Worm (Caenorhabditis elegans) whole organism, L1 larva: ENCODE data around the gene str-206.

Experiments
- C16A3.4 ChIP-seq: fragments of 150-350 bp; optimal IDR thresholded peaks from 2 replicates; lab custom pipeline; 2014; ENCODE audit warnings: missing biosample characterization, missing genetic modification characterization
- aha-1 ChIP-seq: fragments of 150-350 bp; optimal IDR thresholded peaks from 2 replicates; lab custom pipeline; 2014; ENCODE audit warnings: missing biosample characterization, missing genetic modification characterization
- aly-2 ChIP-seq: fragments of 150-350 bp; optimal IDR thresholded peaks from 2 replicates; lab custom pipeline; 2014; ENCODE audit warnings: missing biosample characterization, missing genetic modification characterization
- blmp-1 ChIP-seq: fragments of 150-350 bp; optimal IDR thresholded peaks from 2 replicates; lab custom pipeline; 2014; ENCODE audit warnings: missing biosample characterization, missing genetic modification characterization
- ceh-82 ChIP-seq, 3 experiments: fragments of 150-350 bp in 1 of 3; sonication (generic microtip) in 2 of 3; optimal IDR thresholded peaks; 2 replicates each; lab custom pipeline; 2014 to 2017; ENCODE audit warnings: missing biosample characterization in 3 of 3, missing genetic modification characterization in 3 of 3
- ceh-88 ChIP-seq: fragments of 200-800 bp; sonication (Bioruptor generic); IDR thresholded peaks from 2 replicates; pipeline ENCODE4 v1.3.6; 2022; ENCODE audit warnings: missing genetic modification characterization, missing compliant biosample characterization
- dpl-1 ChIP-seq, 3 experiments: fragments of 150-350 bp in 2 of 3; sonication (generic microtip) in 1 of 3; optimal IDR thresholded peaks; 2 replicates each; lab custom pipeline; 2014 to 2017; ENCODE audit warnings: missing biosample characterization in 3 of 3, missing genetic modification characterization in 3 of 3, missing genetic modification reagents in 3 of 3
- efl-1 ChIP-seq, 4 experiments: fragments of 150-350 bp; optimal IDR thresholded peaks in 3 of 4; peaks in 1 of 4; 1 replicate in 1 of 4; 2 replicates in 3 of 4; lab custom pipeline; 2014; ENCODE audit warnings: missing biosample characterization in 2 of 4, missing genetic modification characterization in 2 of 4, missing genetic modification reagents in 2 of 4
- egl-27 ChIP-seq, 2 experiments: fragments of 150-350 bp in 1 of 2; sonication (generic microtip); optimal IDR thresholded peaks; 3 replicates each; lab custom pipeline; 2017 to 2018; ENCODE audit warnings: missing biosample characterization in 2 of 2, missing genetic modification characterization in 2 of 2, missing genetic modification reagents in 2 of 2
- elt-2 ChIP-seq: sonication (generic microtip); optimal IDR thresholded peaks from 2 replicates; lab custom pipeline; 2016; ENCODE audit warnings: missing genetic modification characterization, mild to moderate bottlenecking, inconsistent platforms, missing compliant biosample characterization, missing genetic modification reagents
- elt-3 ChIP-seq, 6 experiments: fragments of 150-350 bp in 1 of 6; sonication (generic microtip); optimal IDR thresholded peaks; 2 replicates each; lab custom pipeline; 2017 to 2018; ENCODE audit warnings: missing biosample characterization in 6 of 6, missing genetic modification characterization in 6 of 6, inconsistent platforms in 1 of 6
- fkh-4 ChIP-seq: sonication (generic microtip); optimal IDR thresholded peaks from 2 replicates; lab custom pipeline; 2016; ENCODE audit warnings: missing compliant biosample characterization, missing genetic modification characterization, borderline replicate concordance
- fos-1 ChIP-seq: fragments of 150-350 bp; optimal IDR thresholded peaks from 2 replicates; lab custom pipeline; 2014; ENCODE audit warnings: missing biosample characterization, missing genetic modification characterization
- grh-1 ChIP-seq: fragments of 200-800 bp; sonication (Bioruptor generic); IDR thresholded peaks from 2 replicates; pipeline ENCODE4 v1.3.6; 2022; ENCODE audit warnings: missing genetic modification reagents, missing genetic modification characterization, missing compliant biosample characterization
- hlh-4 ChIP-seq: sonication (generic microtip); optimal IDR thresholded peaks from 2 replicates; lab custom pipeline; 2016; ENCODE audit warnings: mild to moderate bottlenecking, missing genetic modification characterization, missing compliant biosample characterization
- hpl-2 ChIP-seq: fragments of 150-350 bp; optimal IDR thresholded peaks from 2 replicates; lab custom pipeline; 2014; ENCODE audit warnings: missing biosample characterization, missing genetic modification reagents, missing genetic modification characterization
- isw-1 ChIP-seq: fragments of 200-800 bp; sonication (Bioruptor generic); IDR thresholded peaks from 2 replicates; pipeline ENCODE4 v1.3.6; 2022; ENCODE audit warnings: missing genetic modification characterization, missing compliant biosample characterization
- jun-1 ChIP-seq: fragments of 150-350 bp; optimal IDR thresholded peaks from 2 replicates; lab custom pipeline; 2014; ENCODE audit warnings: missing biosample characterization, missing genetic modification reagents, missing genetic modification characterization
- lin-13 ChIP-seq: fragments of 150-350 bp; optimal IDR thresholded peaks from 2 replicates; lab custom pipeline; 2014; ENCODE audit warnings: missing biosample characterization, missing genetic modification reagents, missing genetic modification characterization
- lin-14 ChIP-seq: fragments of 200-800 bp; sonication (Bioruptor generic); optimal IDR thresholded peaks from 2 replicates; lab custom pipeline; 2018; ENCODE audit warnings: mild to moderate bottlenecking, missing genetic modification characterization, moderate library complexity, missing compliant biosample characterization
- lin-35 ChIP-seq, 2 experiments: fragments of 150-350 bp; optimal IDR thresholded peaks; 2 replicates each; lab custom pipeline; 2014; ENCODE audit warnings: missing biosample characterization in 2 of 2, missing genetic modification characterization in 2 of 2, missing genetic modification reagents in 2 of 2
- lir-3 ChIP-seq: sonication (generic microtip); optimal IDR thresholded peaks from 2 replicates; lab custom pipeline; 2016; ENCODE audit warnings: mild to moderate bottlenecking, missing genetic modification characterization, moderate library complexity, missing compliant biosample characterization; ENCODE audit not compliant: poor library complexity
- mdl-1 ChIP-seq, 2 experiments: fragments of 150-350 bp; optimal IDR thresholded peaks; 2 replicates each; lab custom pipeline; 2014 to 2017; ENCODE audit warnings: missing biosample characterization in 2 of 2, missing genetic modification characterization in 2 of 2, inconsistent platforms in 1 of 2
- mep-1 ChIP-seq: fragments of 150-350 bp; optimal IDR thresholded peaks from 2 replicates; lab custom pipeline; 2014; ENCODE audit warnings: missing biosample characterization, missing genetic modification characterization
- nhr-11 ChIP-seq: fragments of 150-350 bp; optimal IDR thresholded peaks from 2 replicates; lab custom pipeline; 2014; ENCODE audit warnings: missing biosample characterization, missing genetic modification characterization
- nhr-12 ChIP-seq: sonication (generic microtip); optimal IDR thresholded peaks from 2 replicates; lab custom pipeline; 2017; ENCODE audit warnings: missing biosample characterization, missing genetic modification characterization
- nhr-20 ChIP-seq: sonication (generic microtip); optimal IDR thresholded peaks from 2 replicates; lab custom pipeline; 2016; ENCODE audit warnings: mild to moderate bottlenecking, missing genetic modification characterization, missing compliant biosample characterization
- nhr-237 ChIP-seq: fragments of 150-350 bp; optimal IDR thresholded peaks from 2 replicates; lab custom pipeline; 2014; ENCODE audit warnings: missing biosample characterization, missing genetic modification characterization
- nhr-28 ChIP-seq: fragments of 150-350 bp; optimal IDR thresholded peaks from 2 replicates; lab custom pipeline; 2014; ENCODE audit warnings: missing biosample characterization, missing genetic modification characterization
- nhr-47 ChIP-seq: sonication (generic microtip); optimal IDR thresholded peaks from 2 replicates; lab custom pipeline; 2016; ENCODE audit warnings: mild to moderate bottlenecking, missing genetic modification characterization, moderate library complexity, missing compliant biosample characterization
- nhr-76 ChIP-seq: sonication (generic microtip); optimal IDR thresholded peaks from 2 replicates; lab custom pipeline; 2017; ENCODE audit warnings: missing biosample characterization, missing genetic modification characterization
- nhr-77 ChIP-seq: fragments of 150-350 bp; optimal IDR thresholded peaks from 2 replicates; lab custom pipeline; 2014; ENCODE audit warnings: missing biosample characterization, missing genetic modification characterization
- nhr-84 ChIP-seq: sonication (generic microtip); optimal IDR thresholded peaks from 2 replicates; lab custom pipeline; 2017; ENCODE audit warnings: missing biosample characterization, missing genetic modification characterization
- nhr-85 ChIP-seq: sonication (generic microtip); peaks from one replicate; lab custom pipeline; 2016; ENCODE audit warnings: missing genetic modification characterization, inconsistent platforms, missing compliant biosample characterization
- nhr-90 ChIP-seq: sonication (generic microtip); optimal IDR thresholded peaks from 2 replicates; lab custom pipeline; 2016; ENCODE audit warnings: mild to moderate bottlenecking, missing genetic modification characterization, missing compliant biosample characterization; ENCODE audit not compliant: poor library complexity
- pax-3 ChIP-seq: fragments of 200-800 bp; sonication (Bioruptor generic); optimal IDR thresholded peaks from 2 replicates; lab custom pipeline; 2018; ENCODE audit warnings: mild to moderate bottlenecking, missing genetic modification characterization, moderate library complexity, missing compliant biosample characterization
- pqm-1 ChIP-seq: sonication (generic microtip); optimal IDR thresholded peaks from 3 replicates; lab custom pipeline; 2017; ENCODE audit warnings: missing biosample characterization, missing genetic modification characterization
- rnt-1 ChIP-seq: sonication (generic microtip); optimal IDR thresholded peaks from 2 replicates; lab custom pipeline; 2016; ENCODE audit warnings: mild to moderate bottlenecking, missing genetic modification characterization, moderate library complexity, missing compliant biosample characterization
- skn-1 ChIP-seq: fragments of 150-350 bp; optimal IDR thresholded peaks from 2 replicates; lab custom pipeline; 2014; ENCODE audit warnings: missing biosample characterization, missing genetic modification characterization
- snu-23 ChIP-seq: sonication (generic microtip); optimal IDR thresholded peaks from 2 replicates; lab custom pipeline; 2016; ENCODE audit warnings: missing genetic modification characterization, missing compliant biosample characterization
- sox-4 ChIP-seq: sonication (generic microtip); optimal IDR thresholded peaks from 2 replicates; lab custom pipeline; 2016; ENCODE audit warnings: missing genetic modification characterization, missing compliant biosample characterization
- sptf-1 ChIP-seq: fragments of 150-350 bp; optimal IDR thresholded peaks from 2 replicates; lab custom pipeline; 2014; ENCODE audit warnings: missing biosample characterization, missing genetic modification characterization
- swsn-7 ChIP-seq: sonication (generic microtip); optimal IDR thresholded peaks from 2 replicates; lab custom pipeline; 2016; ENCODE audit warnings: missing genetic modification characterization, missing compliant biosample characterization
- tlp-1 ChIP-seq: fragments of 150-350 bp; optimal IDR thresholded peaks from 2 replicates; lab custom pipeline; 2014; ENCODE audit warnings: missing biosample characterization, missing genetic modification characterization
- unc-130 ChIP-seq: fragments of 150-350 bp; optimal IDR thresholded peaks from 2 replicates; lab custom pipeline; 2017; ENCODE audit warnings: missing biosample characterization, missing genetic modification characterization, inconsistent platforms
- unc-86 ChIP-seq: sonication (generic microtip); optimal IDR thresholded peaks from 2 replicates; lab custom pipeline; 2016; ENCODE audit warnings: missing genetic modification characterization, missing compliant biosample characterization
- vab-15 ChIP-seq: sonication (generic microtip); optimal IDR thresholded peaks from 2 replicates; lab custom pipeline; 2017; ENCODE audit warnings: missing genotype, mild to moderate bottlenecking, missing genetic modification characterization, missing compliant biosample characterization
- xbp-1 ChIP-seq: sonication (generic microtip); optimal IDR thresholded peaks from 2 replicates; lab custom pipeline; 2016; ENCODE audit warnings: missing genetic modification characterization, missing compliant biosample characterization
- zag-1 ChIP-seq: fragments of 150-350 bp; optimal IDR thresholded peaks from 2 replicates; lab custom pipeline; 2014; ENCODE audit warnings: missing biosample characterization, missing genetic modification characterization
- ztf-11 ChIP-seq, 2 experiments: sonication (generic microtip); optimal IDR thresholded peaks; 2 replicates each; lab custom pipeline; 2016 to 2017; ENCODE audit warnings: missing genetic modification characterization in 2 of 2, missing biosample characterization in 1 of 2, missing compliant biosample characterization in 1 of 2
- ztf-4 ChIP-seq: fragments of 150-350 bp; optimal IDR thresholded peaks from 2 replicates; lab custom pipeline; 2014; ENCODE audit warnings: missing biosample characterization, missing genetic modification characterization

The str-206 gene

DNA sequence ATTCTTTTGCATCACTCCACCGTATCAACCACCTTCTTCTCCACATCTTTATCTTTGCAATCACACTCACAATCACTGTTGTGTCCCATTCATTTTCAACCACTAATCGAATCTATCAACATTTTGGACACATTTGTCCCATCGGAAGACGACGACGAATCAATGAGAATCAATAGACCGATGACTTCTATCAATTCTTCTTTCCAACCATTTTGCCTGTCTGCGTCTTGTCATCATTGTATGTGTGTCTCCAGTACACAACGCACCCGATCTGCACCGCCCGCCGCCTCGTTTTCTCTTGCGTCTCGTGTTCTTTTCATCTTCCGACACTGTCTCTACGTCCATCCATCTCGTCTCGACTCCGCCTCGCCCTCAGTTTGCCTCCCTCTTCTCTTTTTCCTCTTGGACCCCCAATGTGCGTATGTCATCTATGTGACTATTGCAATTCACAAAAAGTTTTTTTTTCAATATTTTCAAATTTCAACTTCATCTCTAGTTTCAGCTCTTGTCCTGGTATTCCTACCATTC, 28.6 kb downstream of the str-206 start, which contains the start of gene dmd-7 (continued):
- TF ChIP-seq nhr-28 (tag; lab: Kevin White, UChicago) = no peak

DNA sequence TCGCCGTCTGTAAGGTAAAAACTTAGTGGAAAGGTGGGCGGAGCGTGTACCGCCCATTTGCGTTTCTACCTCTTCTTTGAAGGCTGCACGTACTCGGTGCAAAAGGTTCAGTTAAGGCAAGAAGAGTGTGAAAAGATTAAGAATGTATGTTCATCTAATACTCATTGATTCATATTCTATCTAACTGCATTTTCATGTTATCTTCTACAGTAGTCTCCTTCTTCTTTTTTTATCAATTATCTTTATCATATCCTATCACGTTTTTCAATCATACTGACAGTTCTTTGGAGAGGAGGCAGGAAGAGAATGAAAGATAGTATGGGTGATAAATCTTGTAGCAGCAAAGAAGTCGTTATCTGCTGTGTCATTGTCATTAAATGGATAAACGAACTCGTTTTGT, 29.5 kb downstream of the str-206 start:
- TF ChIP-seq fos-1 (tag; lab: Kevin White, UChicago) = no peak
- peak; percentile 40 for TF ChIP-seq sox-4
- TF ChIP-seq aha-1 = peak; percentile 43
- no peak for TF ChIP-seq dpl-1 (GFP tag; optimal IDR thresholded peaks at IDR 0.05; lab: Kevin White, UChicago)
- TF ChIP-seq nhr-77 = no peak
- peak; percentile 65 for TF ChIP-seq blmp-1
- TF ChIP-seq C16A3.4 = peak; percentile 34
- TF ChIP-seq rnt-1 (tag; lab: Kevin White, UChicago) = no peak
- TF ChIP-seq nhr-90 (tag; lab: Kevin White, UChicago) = peak; percentile 75
- TF ChIP-seq nhr-11 = no peak
- TF ChIP-seq nhr-76 (tag; lab: Kevin White, UChicago) = no peak
- TF ChIP-seq xbp-1 (tag; lab: Kevin White, UChicago) = no peak
- TF ChIP-seq lin-35 (GFP tag; optimal IDR thresholded peaks at IDR 0.05; lab: Kevin White, UChicago) = peak in 1 of 2 experiments; percentile 70
- TF ChIP-seq skn-1 (tag; lab: Kevin White, UChicago) = no peak
- peak; percentile 98 for TF ChIP-seq nhr-85
- no peak for TF ChIP-seq nhr-84
- peak; percentile 36 for TF ChIP-seq mep-1 (tag; lab: Kevin White, UChicago)
- TF ChIP-seq fkh-4 (tag; lab: Kevin White, UChicago) = no peak
- no peak for TF ChIP-seq swsn-7 (tag; lab: Kevin White, UChicago)
- no peak for TF ChIP-seq isw-1 (GFP tag; lab: Robert Waterston, UW)
- peak; percentile 78 for TF ChIP-seq lin-14 (GFP tag; lab: Kevin White, UChicago)
- TF ChIP-seq sptf-1 (tag; lab: Kevin White, UChicago) = no peak
- peak; percentile 47; the same call in 1 of the 2 replicates for TF ChIP-seq grh-1 (GFP tag; lab: Robert Waterston, UW)
- TF ChIP-seq lin-13 (GFP tag; lab: Kevin White, UChicago) = peak; percentile 2
- no peak for TF ChIP-seq ztf-11 (tag; optimal IDR thresholded peaks at IDR 0.05; lab: Kevin White, UChicago)
- no peak for TF ChIP-seq aly-2 (tag; lab: Kevin White, UChicago)
- TF ChIP-seq vab-15 (tag; lab: Kevin White, UChicago) = no peak
- peak; percentile 59 for TF ChIP-seq snu-23 (GFP tag; lab: Kevin White, UChicago)
- TF ChIP-seq nhr-237 (tag; lab: Kevin White, UChicago) = no peak
- TF ChIP-seq ceh-82 (tag; optimal IDR thresholded peaks at IDR 0.05; lab: Kevin White, UChicago) = no peak
- TF ChIP-seq unc-130 (tag; lab: Kevin White, UChicago) = peak; percentile 64
- TF ChIP-seq elt-2 (tag; lab: Kevin White, UChicago) = peak; percentile 74
- no peak for TF ChIP-seq hpl-2
- TF ChIP-seq elt-3 (tag; optimal IDR thresholded peaks at IDR 0.05; lab: Kevin White, UChicago) = peak; percentile 1 to 97 (median 86)
- TF ChIP-seq nhr-28 (tag; lab: Kevin White, UChicago) = no peak
- peak in 1 of 2 experiments; percentile 44 for TF ChIP-seq mdl-1 (tag; optimal IDR thresholded peaks at IDR 0.05; lab: Kevin White, UChicago)
- TF ChIP-seq efl-1 (optimal IDR thresholded peaks at IDR 0.05; lab: Kevin White, UChicago) = peak in 1 of 2 experiments; percentile 7
- TF ChIP-seq efl-1 (GFP tag; optimal IDR thresholded peaks at IDR 0.05 in 1 of 2; lab: Kevin White, UChicago) = no peak
- no peak for TF ChIP-seq hlh-4 (tag; lab: Kevin White, UChicago)
- no peak for TF ChIP-seq zag-1
- no peak for TF ChIP-seq ztf-4 (tag; lab: Kevin White, UChicago)
- TF ChIP-seq egl-27 (tag; optimal IDR thresholded peaks at IDR 0.05; lab: Kevin White, UChicago) = peak in 1 of 2 experiments; percentile 61
- TF ChIP-seq unc-86 (tag; lab: Kevin White, UChicago) = no peak
- peak; percentile 21 for TF ChIP-seq lir-3 (tag; lab: Kevin White, UChicago)
- TF ChIP-seq nhr-12 (tag; lab: Kevin White, UChicago) = no peak
- no peak for TF ChIP-seq pax-3 (tag; lab: Kevin White, UChicago)
- peak; percentile 65 for TF ChIP-seq nhr-47 (tag; lab: Kevin White, UChicago)
- no peak for TF ChIP-seq tlp-1
- TF ChIP-seq ceh-88 (GFP tag; lab: Robert Waterston, UW) = no peak
- peak; percentile 87 for TF ChIP-seq nhr-20 (tag; lab: Kevin White, UChicago)
- no peak for TF ChIP-seq jun-1
- no peak for TF ChIP-seq pqm-1 (tag; lab: Kevin White, UChicago)
